Fruit fly (Drosophila melanogaster): ENCODE results near the gene CG2310.
A peak's percentile ranks its signal among the peaks of the same experiment; 100 is the strongest.

CG2310 gene

DNA sequence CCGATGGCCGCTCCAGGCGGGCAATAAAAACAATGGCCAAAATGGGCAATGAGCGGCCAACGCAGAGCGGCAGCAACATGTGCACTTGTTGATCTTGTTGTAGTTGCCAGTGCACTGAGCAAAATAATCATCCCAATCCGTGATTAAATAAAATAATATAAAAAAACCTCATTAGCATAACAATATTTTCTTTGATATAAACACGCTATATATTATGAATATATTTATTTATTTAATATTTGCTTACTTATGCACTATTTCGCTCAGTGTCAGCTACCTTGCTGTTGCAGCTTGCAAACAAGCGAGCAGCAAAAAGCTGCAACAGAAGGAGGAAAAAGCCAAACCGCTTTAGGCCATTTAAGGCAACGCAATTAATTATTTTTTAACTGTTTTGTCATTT lies 26.0 kb upstream of the CG2310 start (continued):
- TF ChIP-seq dpn (GFP tag; optimal IDR thresholded peaks at IDR 0.05), result no peak
- no peak for TF ChIP-seq Nf-YC (tag; optimal IDR thresholded peaks at IDR 0.05)
- TF ChIP-seq Abd-B (GFP tag; optimal IDR thresholded peaks at IDR 0.05), result no peak
- TF ChIP-seq ind (GFP tag; optimal IDR thresholded peaks at IDR 0.05), result no peak
- TF ChIP-seq CG6175 (GFP tag; IDR thresholded peaks at IDR 0.05), result no peak
- peak; percentile 3 for TF ChIP-seq ewg (GFP tag; optimal IDR thresholded peaks at IDR 0.05)
- TF ChIP-seq CG11560 (tag; IDR thresholded peaks at IDR 0.05), result no peak
- no peak for TF ChIP-seq CG13894 (tag; optimal IDR thresholded peaks at IDR 0.05)
- TF ChIP-seq CG12391 (tag; optimal IDR thresholded peaks at IDR 0.05), result peak; percentile 39
- TF ChIP-seq CG16815 (GFP tag; optimal IDR thresholded peaks at IDR 0.05), result peak; percentile 10
- TF ChIP-seq CG7357 (GFP tag; IDR thresholded peaks at IDR 0.05), result no peak
- peak; percentile 68; the same call in 2 of the 3 replicates for TF ChIP-seq ci (GFP tag; IDR thresholded peaks at IDR 0.05)
- TF ChIP-seq nerfin-2 (GFP tag; IDR thresholded peaks at IDR 0.05; ENCODE audit: partially characterized antibody), result no peak
- peak; percentile 30 for TF ChIP-seq Sox100B (GFP tag; optimal IDR thresholded peaks at IDR 0.05)
- peak; percentile 54 for TF ChIP-seq CG11504 (tag; optimal IDR thresholded peaks at IDR 0.05)
- TF ChIP-seq CG13775 (GFP tag; optimal IDR thresholded peaks at IDR 0.05), result peak; percentile 39
- TF ChIP-seq CG14441 (GFP tag; IDR thresholded peaks at IDR 0.05), result peak; percentile 46
- no peak for TF ChIP-seq Usf (GFP tag; optimal IDR thresholded peaks at IDR 0.05)
- TF ChIP-seq usp (GFP tag; optimal IDR thresholded peaks at IDR 0.05), result no peak
- TF ChIP-seq eyg (GFP tag; optimal IDR thresholded peaks at IDR 0.05), result no peak
- peak; percentile 16 for TF ChIP-seq CG2875 (GFP tag; optimal IDR thresholded peaks at IDR 0.05)
- no peak for TF ChIP-seq pan (optimal IDR thresholded peaks at IDR 0.05)
- TF ChIP-seq pan (GFP tag; optimal IDR thresholded peaks at IDR 0.05 in 1 of 2, IDR thresholded peaks at IDR 0.05 in 1 of 2), result peak in 1 of 2 experiments; percentile 46
- TF ChIP-seq MBD-R2 (GFP tag; IDR thresholded peaks at IDR 0.05), result no peak
- TF ChIP-seq zfh1 (GFP tag; IDR thresholded peaks at IDR 0.05), result peak; percentile 42; the same call in 1 of the 3 replicates
- no peak for TF ChIP-seq Aef1 (GFP tag; IDR thresholded peaks at IDR 0.05)
- TF ChIP-seq CG2120 (GFP tag; optimal IDR thresholded peaks at IDR 0.05), result no peak
- TF ChIP-seq hb (GFP tag; IDR thresholded peaks at IDR 0.05; ENCODE audit: partially characterized antibody), result no peak
- TF ChIP-seq Kr (GFP tag; optimal IDR thresholded peaks at IDR 0.05), result no peak
- TF ChIP-seq zen (tag; optimal IDR thresholded peaks at IDR 0.05), result peak; percentile 78
- TF ChIP-seq CG14710 (tag; optimal IDR thresholded peaks at IDR 0.05), result peak; percentile 33
- peak; percentile 39 for TF ChIP-seq CG8388 (GFP tag; optimal IDR thresholded peaks at IDR 0.05)
- peak; percentile 37; the same call in 1 of the 2 replicates for TF ChIP-seq Xrp1 (GFP tag; IDR thresholded peaks at IDR 0.05)
- peak; percentile 40 for TF ChIP-seq CG17359 (tag; optimal IDR thresholded peaks at IDR 0.05)
- TF ChIP-seq CG6689 (GFP tag; IDR thresholded peaks at IDR 0.05), result peak; percentile 58
- no peak for TF ChIP-seq gro (GFP tag; optimal IDR thresholded peaks at IDR 0.05)
- TF ChIP-seq CG15696 (tag; optimal IDR thresholded peaks at IDR 0.05), result peak; percentile 41
- TF ChIP-seq CG10267 (tag; optimal IDR thresholded peaks at IDR 0.05), result peak; percentile 17
- TF ChIP-seq Oli (tag; optimal IDR thresholded peaks at IDR 0.05), result peak; percentile 40
- TF ChIP-seq CG17829 (tag; optimal IDR thresholded peaks at IDR 0.05), result peak; percentile 47
- no peak for TF ChIP-seq Dp (GFP tag; optimal IDR thresholded peaks at IDR 0.05)
- TF ChIP-seq tx (GFP tag; optimal IDR thresholded peaks at IDR 0.05), result no peak
- no peak for TF ChIP-seq knrl (GFP tag; IDR thresholded peaks at IDR 0.05; ENCODE audit: partially characterized antibody)
- TF ChIP-seq CG11696 (GFP tag; IDR thresholded peaks at IDR 0.05), result peak; percentile 26; the same call in 1 of the 2 replicates
- TF ChIP-seq shn (GFP tag; optimal IDR thresholded peaks at IDR 0.05), result no peak
- TF ChIP-seq CG7839 (tag; optimal IDR thresholded peaks at IDR 0.05), result peak; percentile 38
- TF ChIP-seq CG8924 (tag; optimal IDR thresholded peaks at IDR 0.05), result peak; percentile 40
- no peak for TF ChIP-seq HLH54F (GFP tag; optimal IDR thresholded peaks at IDR 0.05)
- TF ChIP-seq CG11456 (GFP tag; IDR thresholded peaks at IDR 0.05), result 0 out of 3 replicates have a peak, but pooled peaks have one; percentile 11
- no peak for TF ChIP-seq CG1647 (GFP tag; optimal IDR thresholded peaks at IDR 0.05)
- TF ChIP-seq vnd (GFP tag; IDR thresholded peaks at IDR 0.05; ENCODE audit: partially characterized antibody), result no peak
